Worm (Caenorhabditis elegans) whole organism, mixed stage, embryonic: ENCODE measurements around the gene C07A4.2.

ENCODE experiments used
- ham-2 ChIP-seq: fragments of 200-800 bp; sonication (Bioruptor generic); optimal IDR thresholded peaks from 2 replicates; lab custom pipeline; 2018; ENCODE audit warnings: mild to moderate bottlenecking, missing genetic modification characterization, missing compliant biosample characterization
- nhr-12 ChIP-seq: fragments of 150-350 bp; optimal IDR thresholded peaks from 2 replicates; lab custom pipeline; 2014; ENCODE audit warnings: missing biosample characterization, missing genetic modification characterization
- nhr-76 ChIP-seq: sonication (generic microtip); optimal IDR thresholded peaks from 2 replicates; lab custom pipeline; 2017; ENCODE audit warnings: missing biosample characterization, missing genetic modification characterization

- TF ChIP-seq ham-2 (GFP tag; lab: Kevin White, UChicago) (no peak), nhr-76 (tag; lab: Kevin White, UChicago) (no peak), nhr-12 (tag; lab: Kevin White, UChicago) (no peak)
Measured at ce11 chrX:10219184-10219705, 47.2 kb downstream of the C07A4.2 start.
